Worm (Caenorhabditis elegans) whole organism, early embryonic: Measurements from ENCODE around the gene gldi-11.
"Not testable (repeated sequence)": the region's sequence is repeated elsewhere in the genome, so short reads cannot be mapped to it uniquely, and the experiment has no call there.

ENCODE experiments used
- B0310.2 ChIP-seq: sonication (generic microtip); optimal IDR thresholded peaks from 2 replicates; lab custom pipeline; 2016; ENCODE audit warnings: mild to moderate bottlenecking, missing genetic modification characterization, missing compliant biosample characterization
- F13C5.2 ChIP-seq: sonication (generic microtip); optimal IDR thresholded peaks from 2 replicates; lab custom pipeline; 2017; ENCODE audit warnings: mild to moderate bottlenecking, missing genetic modification characterization, inconsistent platforms, missing compliant biosample characterization
- aly-1 ChIP-seq: sonication (generic microtip); optimal IDR thresholded peaks from 2 replicates; lab custom pipeline; 2016; ENCODE audit warnings: missing genetic modification characterization, missing compliant biosample characterization
- ama-1 ChIP-seq: fragments of 150-350 bp; optimal IDR thresholded peaks from 2 replicates; lab custom pipeline; 2014
- ceh-13 ChIP-seq: fragments of 200-800 bp; sonication (Bioruptor generic); optimal IDR thresholded peaks from 2 replicates; lab custom pipeline; 2018; ENCODE audit warnings: mild to moderate bottlenecking, missing genetic modification characterization, missing compliant biosample characterization
- ceh-36 ChIP-seq: sonication (generic microtip); optimal IDR thresholded peaks from 2 replicates; lab custom pipeline; 2016; ENCODE audit warnings: missing genetic modification characterization, inconsistent platforms, missing compliant biosample characterization
- ets-7 ChIP-seq: sonication (generic microtip); optimal IDR thresholded peaks from 2 replicates; lab custom pipeline; 2016; ENCODE audit warnings: missing genotype, missing genetic modification characterization, missing compliant biosample characterization
- flt-1 ChIP-seq: fragments of 200-800 bp; sonication (Bioruptor generic); IDR thresholded peaks from 2 replicates; pipeline ENCODE4 v1.3.6; 2022; ENCODE audit warnings: missing genetic modification characterization, missing compliant biosample characterization
- hmbx-1 ChIP-seq: sonication (generic microtip); optimal IDR thresholded peaks from 2 replicates; lab custom pipeline; 2016; ENCODE audit warnings: mild to moderate bottlenecking, missing genetic modification characterization, missing compliant biosample characterization
- hmg-4 ChIP-seq: fragments of 200-800 bp; sonication (Bioruptor generic); optimal IDR thresholded peaks from 2 replicates; lab custom pipeline; 2018; ENCODE audit warnings: mild to moderate bottlenecking, missing genetic modification characterization, missing compliant biosample characterization
- hnd-1 ChIP-seq: sonication (generic microtip); optimal IDR thresholded peaks from 2 replicates; lab custom pipeline; 2016; ENCODE audit warnings: missing genetic modification characterization, missing compliant biosample characterization
- pes-1 ChIP-seq: fragments of 200-800 bp; sonication (Bioruptor generic); IDR thresholded peaks from 2 replicates; pipeline ENCODE4 v1.3.6; 2022; ENCODE audit warnings: missing genetic modification reagents, missing genetic modification characterization, missing compliant biosample characterization
- scrt-1 ChIP-seq: fragments of 200-800 bp; sonication (Bioruptor generic); IDR thresholded peaks from 2 replicates; pipeline ENCODE4 v1.3.6; 2022; ENCODE audit warnings: missing genetic modification characterization, missing compliant biosample characterization
- sea-1 ChIP-seq: fragments of 200-800 bp; sonication (Bioruptor generic); conservative IDR thresholded peaks from 2 replicates; pipeline ENCODE4 v1.3.6; 2022; ENCODE audit warnings: missing genetic modification characterization, missing compliant biosample characterization
- tbx-11 ChIP-seq: fragments of 200-800 bp; sonication (Bioruptor generic); IDR thresholded peaks from 2 replicates; pipeline ENCODE4 v1.3.6; 2022; ENCODE audit warnings: missing genetic modification characterization, missing compliant biosample characterization
- tbx-37 ChIP-seq: fragments of 200-800 bp; sonication (Bioruptor generic); conservative IDR thresholded peaks from 2 replicates; pipeline ENCODE4 v1.3.6; 2022; ENCODE audit warnings: missing genetic modification reagents, missing genetic modification characterization, missing compliant biosample characterization
- tra-4 ChIP-seq: sonication (generic microtip); optimal IDR thresholded peaks from 2 replicates; lab custom pipeline; 2017; ENCODE audit warnings: missing genetic modification characterization, missing compliant biosample characterization

gldi-11 gene

DNA sequence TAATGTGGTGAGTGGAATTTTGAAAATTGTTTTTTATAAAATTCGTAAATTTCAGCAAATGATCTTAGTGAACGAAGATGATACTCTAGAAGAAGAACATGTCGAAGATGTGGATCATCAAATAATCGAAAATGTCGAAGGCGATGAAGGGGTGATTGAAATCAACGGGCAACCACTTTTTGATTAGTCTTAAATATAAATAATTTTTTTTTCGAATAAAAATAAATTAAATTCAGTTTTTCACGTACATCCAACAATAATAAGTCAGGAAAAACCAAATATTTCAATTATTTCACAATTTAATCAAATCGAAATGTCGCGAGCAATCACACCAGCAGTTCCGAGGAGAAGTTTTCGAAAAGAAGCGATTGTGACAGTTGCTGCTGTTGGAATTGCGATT lies 7.8 kb downstream of the gldi-11 start, which contains the start of gene ZK546.4:
TSS of gene ZK546.4 (plus strand) at position 301 of the 400 bp plus-strand sequence.
- TF ChIP-seq ceh-36 (tag; lab: Kevin White, UChicago), result no peak
- no peak for TF ChIP-seq pes-1 (GFP tag; lab: Robert Waterston, UW)
- TF ChIP-seq aly-1 (tag; lab: Kevin White, UChicago), result no peak
- no peak for TF ChIP-seq hmbx-1
- no peak for TF ChIP-seq tbx-37 (GFP tag; lab: Robert Waterston, UW)
- TF ChIP-seq ceh-13 (GFP tag; lab: Kevin White, UChicago), result no peak
- no peak for TF ChIP-seq scrt-1 (GFP tag; lab: Robert Waterston, UW)
- no peak for TF ChIP-seq F13C5.2
- TF ChIP-seq hmg-4 (GFP tag; lab: Kevin White, UChicago), result no peak
- no peak for TF ChIP-seq B0310.2 (tag; lab: Kevin White, UChicago)
- TF ChIP-seq ets-7 (tag; lab: Kevin White, UChicago), result no peak
- no peak for TF ChIP-seq hnd-1 (tag; lab: Kevin White, UChicago)

DNA sequence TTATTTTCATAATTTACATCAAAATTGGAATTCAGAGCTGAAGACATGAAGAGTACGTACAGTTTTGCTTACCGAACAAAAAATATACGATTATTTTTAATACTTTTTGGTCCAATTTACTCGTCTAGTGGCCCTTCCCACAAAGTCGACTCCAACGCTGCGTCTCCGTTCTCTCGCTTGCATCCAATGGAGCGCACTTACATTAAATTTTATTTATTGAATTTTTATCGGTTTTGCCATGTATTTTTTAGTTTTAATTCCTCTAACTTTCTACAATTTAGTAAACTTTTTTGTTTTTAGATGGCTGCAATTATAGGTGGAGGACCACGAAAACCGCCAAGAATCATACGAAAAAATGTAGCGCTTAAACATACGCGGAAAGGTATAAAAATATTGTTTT lies 10.1 kb downstream of the gldi-11 start, which contains the start of gene ZK546.5:
TSS of gene ZK546.5 (plus strand) at position 301 of the 400 bp plus-strand sequence.
- no peak for TF ChIP-seq hmg-4 (GFP tag; lab: Kevin White, UChicago)
- no peak for TF ChIP-seq pes-1 (GFP tag; lab: Robert Waterston, UW)

DNA sequence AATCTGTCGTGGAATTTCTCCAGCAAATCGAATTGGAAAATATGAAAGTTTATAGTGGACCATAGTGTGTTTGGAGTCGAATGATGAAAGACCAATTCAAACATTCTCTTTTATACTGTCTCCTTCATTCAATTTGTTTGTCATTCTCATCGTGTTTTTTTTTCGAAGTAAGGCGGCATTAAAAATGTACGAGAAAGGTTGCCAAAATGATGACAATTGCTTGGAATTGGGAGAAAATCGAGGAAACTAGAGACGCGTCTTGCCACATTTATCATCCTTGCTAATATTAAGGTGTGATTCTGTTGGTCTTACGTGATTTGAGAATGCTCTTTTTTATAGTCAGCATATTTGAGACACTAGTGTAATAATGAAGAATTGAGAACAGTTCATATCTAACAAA lies 10.6 kb downstream of the gldi-11 start, which contains the start of gene gst-30:
TSS of gene gst-30 (minus strand) at position 101 of the 400 bp plus-strand sequence.
- TF ChIP-seq tbx-11 (GFP tag; lab: Robert Waterston, UW) (no peak), ama-1 (lab: Kevin White, UChicago) (no peak), hnd-1 (tag; lab: Kevin White, UChicago) (no peak), aly-1 (tag; lab: Kevin White, UChicago) (no peak)

DNA sequence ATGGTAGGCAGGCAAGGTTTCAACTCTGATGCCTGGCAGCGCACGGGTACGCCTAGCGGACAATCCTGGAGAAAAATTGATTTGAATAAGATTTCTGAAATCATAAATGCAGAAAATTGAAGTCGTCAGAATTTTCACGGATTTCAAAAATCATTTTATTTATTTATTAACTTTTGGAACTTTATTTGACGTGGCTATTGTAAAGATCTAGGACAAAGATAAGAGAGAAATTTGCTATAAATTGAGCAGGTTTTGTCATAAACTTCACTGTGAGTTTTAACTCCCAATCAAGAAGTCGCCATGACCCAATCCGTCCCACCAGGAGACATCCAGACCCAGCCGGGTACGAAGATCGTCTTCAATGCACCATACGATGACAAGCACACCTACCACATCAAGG lies 12.9 kb downstream of the gldi-11 start, which contains the start of gene msp-152:
TSS of gene msp-152 (plus strand) at position 301 of the 400 bp plus-strand sequence.
- not testable (repeated sequence) for TF ChIP-seq flt-1, pes-1, scrt-1 (GFP tag; lab: Robert Waterston, UW)

DNA sequence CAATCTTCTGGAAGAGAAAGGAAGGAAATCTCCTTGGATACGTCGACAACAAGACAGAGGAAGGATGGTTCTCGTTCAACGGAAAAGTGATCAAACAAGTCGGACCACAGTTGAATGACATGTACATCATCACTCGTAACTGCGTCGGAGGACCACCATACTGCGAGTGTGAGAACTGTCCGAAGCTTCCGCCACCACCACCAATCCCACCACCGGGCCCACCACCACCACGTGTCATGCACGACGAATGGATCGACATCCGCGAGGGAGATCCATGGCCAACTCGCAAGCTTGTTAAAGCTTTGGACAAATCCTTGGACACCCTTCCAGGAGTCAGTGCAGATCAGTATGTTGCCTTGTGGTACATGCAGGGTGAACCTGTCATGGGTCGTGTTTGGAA lies 14.3 kb downstream of the gldi-11 start:
- no peak for TF ChIP-seq hmg-4 (GFP tag; lab: Kevin White, UChicago)

DNA sequence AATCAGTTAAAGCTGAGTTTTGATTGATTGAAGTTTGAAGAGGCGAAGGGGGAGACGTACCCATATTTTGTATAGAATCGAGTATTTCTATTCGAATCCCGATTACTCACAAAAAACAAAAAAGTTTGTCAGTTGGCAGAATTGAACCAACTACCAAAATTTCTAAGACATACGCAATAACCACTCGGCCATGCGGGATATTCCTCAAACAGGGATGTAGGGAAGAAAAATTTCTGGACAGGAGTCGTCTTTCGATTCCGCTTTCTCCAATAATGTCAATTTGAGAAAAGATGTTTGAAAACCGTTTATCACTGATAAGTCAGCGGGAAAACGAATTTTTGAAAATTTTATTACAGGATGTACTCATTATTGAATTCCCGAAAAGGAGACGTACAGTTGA lies 17.2 kb downstream of the gldi-11 start:
- TF ChIP-seq flt-1 (GFP tag; lab: Robert Waterston, UW) (peak; percentile 71), tbx-37 (GFP tag; lab: Robert Waterston, UW) (peak; percentile 64), pes-1 (GFP tag; lab: Robert Waterston, UW) (peak; percentile 75; the same call in 1 of the 2 replicates), sea-1 (GFP tag; lab: Robert Waterston, UW) (0 out of 2 replicates have a peak, but pooled peaks have one; percentile 52), tbx-11 (GFP tag; lab: Robert Waterston, UW) (peak; percentile 64; the same call in 1 of the 2 replicates)

DNA sequence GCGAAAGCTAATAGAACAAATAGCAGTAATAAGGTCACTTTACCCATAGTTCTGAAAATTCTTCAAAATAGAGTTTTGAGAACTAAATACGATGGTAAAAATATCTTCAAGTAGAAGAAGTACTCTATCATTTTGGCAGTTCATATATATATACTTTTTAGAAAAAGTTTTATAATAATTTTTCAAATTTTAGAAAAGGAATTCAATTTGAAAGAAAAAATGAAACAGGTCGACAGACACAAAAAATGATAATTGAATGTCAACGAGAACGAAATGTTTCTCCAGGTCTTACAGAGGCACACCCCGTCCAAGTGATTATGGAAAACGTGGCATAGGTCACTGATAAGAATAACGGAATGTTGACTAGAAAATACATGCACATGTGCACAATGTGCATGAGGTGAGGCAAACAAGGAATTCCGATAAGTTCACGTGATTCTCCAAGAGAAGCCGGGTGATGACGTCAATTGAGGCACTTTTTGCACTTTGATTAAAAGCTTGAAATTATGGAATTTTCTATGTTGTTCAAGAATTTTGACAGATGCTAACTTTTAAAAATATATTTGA lies 20.3 kb downstream of the gldi-11 start, which contains the start of gene aagr-2:
TSS of gene aagr-2 (minus strand) at position 51 of the 567 bp plus-strand sequence.
- TF ChIP-seq ceh-36 (tag; lab: Kevin White, UChicago) (no peak), tra-4 (tag; lab: Kevin White, UChicago) (no peak), B0310.2 (tag; lab: Kevin White, UChicago) (no peak), tbx-37 (GFP tag; lab: Robert Waterston, UW) (no peak), hmbx-1 (no peak), aly-1 (tag; lab: Kevin White, UChicago) (no peak), ets-7 (tag; lab: Kevin White, UChicago) (no peak), hnd-1 (tag; lab: Kevin White, UChicago) (no peak), F13C5.2 (no peak), ama-1 (lab: Kevin White, UChicago) (no peak), pes-1 (GFP tag; lab: Robert Waterston, UW) (no peak), sea-1 (GFP tag; lab: Robert Waterston, UW) (no peak), tbx-11 (GFP tag; lab: Robert Waterston, UW) (no peak), flt-1 (GFP tag; lab: Robert Waterston, UW) (no peak), ceh-13 (GFP tag; lab: Kevin White, UChicago) (no peak), hmg-4 (GFP tag; lab: Kevin White, UChicago) (no peak), scrt-1 (GFP tag; lab: Robert Waterston, UW) (no peak)

DNA sequence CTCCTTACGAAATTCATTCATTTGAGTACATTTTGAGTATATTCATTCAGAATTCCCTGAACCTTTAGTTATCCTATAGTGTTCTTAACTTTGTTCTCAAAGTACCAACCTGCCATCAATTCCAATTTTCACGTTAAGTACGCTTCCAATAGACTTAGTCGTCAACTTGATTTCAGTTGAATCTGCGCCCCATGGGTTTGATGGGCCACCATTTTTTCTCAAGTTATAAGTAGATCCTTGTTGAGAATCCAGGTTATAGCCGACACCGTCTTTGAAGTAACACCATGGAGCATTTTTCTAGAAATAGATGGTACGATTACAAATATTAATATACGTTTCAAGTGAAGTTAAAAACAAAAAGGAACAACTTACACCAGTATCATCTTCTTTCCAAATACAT lies 20.9 kb downstream of the gldi-11 start:
- TF ChIP-seq hmbx-1, result no peak
- no peak for TF ChIP-seq pes-1 (GFP tag; lab: Robert Waterston, UW)
- TF ChIP-seq tra-4 (tag; lab: Kevin White, UChicago), result no peak

DNA sequence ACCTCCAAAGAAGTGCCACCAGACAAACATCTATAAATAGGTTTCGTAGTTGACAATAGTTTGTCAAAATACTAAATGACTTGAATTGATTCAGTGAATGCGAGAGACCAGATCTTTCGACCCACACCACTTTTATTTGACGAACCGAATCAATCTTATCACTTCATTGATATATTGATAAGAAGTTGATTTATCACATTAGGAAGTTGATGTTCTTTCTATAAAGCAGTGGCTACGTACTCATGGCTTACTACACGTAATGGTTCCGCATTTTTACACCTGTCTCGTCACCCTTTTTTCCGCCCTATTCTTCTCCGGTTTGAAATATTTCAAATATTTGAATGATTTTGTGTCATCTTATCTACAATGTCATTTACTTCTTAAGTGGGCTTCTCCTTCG lies 25.0 kb downstream of the gldi-11 start:
- TF ChIP-seq ets-7 (tag; lab: Kevin White, UChicago), result no peak
- TF ChIP-seq ceh-13 (GFP tag; lab: Kevin White, UChicago), result no peak
- no peak for TF ChIP-seq aly-1 (tag; lab: Kevin White, UChicago)
- no peak for TF ChIP-seq F13C5.2
- no peak for TF ChIP-seq hmg-4 (GFP tag; lab: Kevin White, UChicago)
- TF ChIP-seq tbx-11 (GFP tag; lab: Robert Waterston, UW), result no peak
